Worm (Caenorhabditis elegans) whole organism, L2 larva: ENCODE measurements around the gene faah-2.

Source experiments
- C34F6.9 ChIP-seq: fragments of 150-350 bp; optimal IDR thresholded peaks from 2 replicates; lab custom pipeline; 2014; ENCODE audit warnings: missing biosample characterization, missing genetic modification characterization
- ZK546.5 ChIP-seq: sonication (generic microtip); optimal IDR thresholded peaks from 2 replicates; lab custom pipeline; 2017; ENCODE audit warnings: missing biosample characterization, missing genetic modification characterization
- alr-1 ChIP-seq: fragments of 150-350 bp; optimal IDR thresholded peaks from 2 replicates; lab custom pipeline; 2014; ENCODE audit warnings: missing biosample characterization, missing genetic modification characterization
- aly-2 ChIP-seq: fragments of 150-350 bp; optimal IDR thresholded peaks from 2 replicates; lab custom pipeline; 2014; ENCODE audit warnings: missing biosample characterization, missing genetic modification characterization
- blmp-1 ChIP-seq: sonication (generic microtip); optimal IDR thresholded peaks from 2 replicates; lab custom pipeline; 2017; ENCODE audit warnings: missing genetic modification characterization, mild to moderate bottlenecking, missing compliant biosample characterization, antibody characterized with exemption, moderate library complexity; ENCODE audit not compliant: insufficient read depth
- ceh-16 ChIP-seq: fragments of 150-350 bp; optimal IDR thresholded peaks from 2 replicates; lab custom pipeline; 2014; ENCODE audit warnings: missing biosample characterization, missing genetic modification characterization
- crh-2 ChIP-seq: sonication (generic microtip); optimal IDR thresholded peaks from 2 replicates; lab custom pipeline; 2017; ENCODE audit warnings: missing biosample characterization, missing genetic modification characterization
- dmd-4 ChIP-seq: sonication (generic microtip); optimal IDR thresholded peaks from 2 replicates; lab custom pipeline; 2017; ENCODE audit warnings: missing biosample characterization, missing genetic modification characterization
- egl-27 ChIP-seq: sonication (generic microtip); optimal IDR thresholded peaks from 3 replicates; lab custom pipeline; 2017; ENCODE audit warnings: missing biosample characterization, missing genetic modification reagents, missing genetic modification characterization
- elt-3 ChIP-seq: sonication (generic microtip); optimal IDR thresholded peaks from 2 replicates; lab custom pipeline; 2017; ENCODE audit warnings: missing biosample characterization, missing genetic modification characterization
- fos-1 ChIP-seq: fragments of 150-350 bp; optimal IDR thresholded peaks from 2 replicates; lab custom pipeline; 2014; ENCODE audit warnings: missing biosample characterization, missing genetic modification characterization
- lin-11 ChIP-seq: fragments of 150-350 bp; sonication (generic microtip); optimal IDR thresholded peaks from 2 replicates; lab custom pipeline; 2014; ENCODE audit warnings: missing biosample characterization, missing genetic modification characterization, inconsistent platforms, mixed read lengths
- mab-5 ChIP-seq: fragments of 150-350 bp; optimal IDR thresholded peaks from 2 replicates; lab custom pipeline; 2014; ENCODE audit warnings: missing biosample characterization, missing genetic modification characterization
- nhr-10 ChIP-seq: sonication (generic microtip); optimal IDR thresholded peaks from 2 replicates; lab custom pipeline; 2017; ENCODE audit warnings: missing biosample characterization, missing genetic modification characterization
- nhr-11 ChIP-seq: fragments of 150-350 bp; optimal IDR thresholded peaks from 2 replicates; lab custom pipeline; 2014; ENCODE audit warnings: missing biosample characterization, missing genetic modification characterization
- nhr-12 ChIP-seq: fragments of 150-350 bp; optimal IDR thresholded peaks from 2 replicates; lab custom pipeline; 2014; ENCODE audit warnings: missing biosample characterization, missing genetic modification characterization
- nhr-21 ChIP-seq: fragments of 150-350 bp; optimal IDR thresholded peaks from 2 replicates; lab custom pipeline; 2014; ENCODE audit warnings: missing biosample characterization, missing genetic modification characterization
- nhr-23 ChIP-seq: fragments of 150-350 bp; optimal IDR thresholded peaks from 2 replicates; lab custom pipeline; 2014; ENCODE audit warnings: missing biosample characterization, missing genetic modification reagents, missing genetic modification characterization
- nhr-237 ChIP-seq: fragments of 150-350 bp; optimal IDR thresholded peaks from 2 replicates; lab custom pipeline; 2014; ENCODE audit warnings: missing biosample characterization, missing genetic modification characterization
- nhr-25 ChIP-seq: fragments of 150-350 bp; sonication (generic microtip); optimal IDR thresholded peaks from 3 replicates; lab custom pipeline; 2014; ENCODE audit warnings: missing biosample characterization, missing genetic modification characterization
- nhr-6 ChIP-seq: fragments of 150-350 bp; optimal IDR thresholded peaks from 2 replicates; lab custom pipeline; 2014; ENCODE audit warnings: missing biosample characterization, missing genetic modification characterization
- peb-1 ChIP-seq: fragments of 150-350 bp; optimal IDR thresholded peaks from 2 replicates; lab custom pipeline; 2014; ENCODE audit warnings: missing biosample characterization, missing genetic modification characterization
- sem-4 ChIP-seq: fragments of 150-350 bp; optimal IDR thresholded peaks from 2 replicates; lab custom pipeline; 2014; ENCODE audit warnings: missing biosample characterization, missing genetic modification reagents, missing genetic modification characterization
- skn-1 ChIP-seq: sonication (generic microtip); optimal IDR thresholded peaks from 2 replicates; lab custom pipeline; 2017; ENCODE audit warnings: missing biosample characterization, missing genetic modification characterization
- sma-3 ChIP-seq: sonication (generic microtip); optimal IDR thresholded peaks from 2 replicates; lab custom pipeline; 2016; ENCODE audit warnings: missing genetic modification reagents, missing genetic modification characterization, missing compliant biosample characterization
- sma-9 ChIP-seq, 2 experiments: fragments of 150-350 bp in 1 of 2; sonication (generic microtip) in 1 of 2; optimal IDR thresholded peaks; 2 replicates each; lab custom pipeline; 2014 to 2016; ENCODE audit warnings: missing genetic modification characterization in 2 of 2, mild to moderate bottlenecking in 1 of 2, missing biosample characterization in 1 of 2, missing compliant biosample characterization in 1 of 2, missing genetic modification reagents in 1 of 2, moderate library complexity in 1 of 2
- snpc-4 ChIP-seq: fragments of 150-350 bp; optimal IDR thresholded peaks from 2 replicates; lab custom pipeline; 2014; ENCODE audit warnings: missing biosample characterization, missing genetic modification characterization
- unc-39 ChIP-seq: fragments of 150-350 bp; optimal IDR thresholded peaks from 2 replicates; lab custom pipeline; 2014; ENCODE audit warnings: missing biosample characterization, missing genetic modification characterization
- unc-55 ChIP-seq: fragments of 150-350 bp; sonication (generic microtip); optimal IDR thresholded peaks from 3 replicates; lab custom pipeline; 2014; ENCODE audit warnings: missing biosample characterization, missing genetic modification reagents, missing genetic modification characterization
- unc-62 ChIP-seq: fragments of 150-350 bp; optimal IDR thresholded peaks from 2 replicates; lab custom pipeline; 2014; ENCODE audit warnings: missing biosample characterization, missing genetic modification reagents, missing genetic modification characterization
- zag-1 ChIP-seq: fragments of 150-350 bp; optimal IDR thresholded peaks from 2 replicates; lab custom pipeline; 2014; ENCODE audit warnings: missing biosample characterization, missing genetic modification characterization
- ztf-1 ChIP-seq: fragments of 200-800 bp; sonication (Bioruptor generic); conservative IDR thresholded peaks from 2 replicates; pipeline ENCODE4 v1.3.6; 2022; ENCODE audit warnings: missing genetic modification characterization, missing compliant biosample characterization
- ztf-11 ChIP-seq: sonication (generic microtip); optimal IDR thresholded peaks from 2 replicates; lab custom pipeline; 2017; ENCODE audit warnings: missing biosample characterization, missing genetic modification characterization
- ztf-4 ChIP-seq: fragments of 150-350 bp; optimal IDR thresholded peaks from 2 replicates; lab custom pipeline; 2014; ENCODE audit warnings: missing biosample characterization, missing genetic modification characterization

faah-2 gene

ce11 chrIV:8171376-8171775 lies 19.1 kb downstream of the faah-2 start:
- TF ChIP-seq nhr-6 (tag; lab: Kevin White, UChicago) = no peak
- no peak for TF ChIP-seq C34F6.9
- no peak for TF ChIP-seq lin-11 (tag; lab: Kevin White, UChicago)
- TF ChIP-seq elt-3 (tag; lab: Kevin White, UChicago) = no peak
- TF ChIP-seq nhr-25 (tag; lab: Kevin White, UChicago) = peak; percentile 43
- no peak for TF ChIP-seq nhr-11 (tag; lab: Kevin White, UChicago)
- no peak for TF ChIP-seq ztf-1 (GFP tag; lab: Robert Waterston, UW)

DNA sequence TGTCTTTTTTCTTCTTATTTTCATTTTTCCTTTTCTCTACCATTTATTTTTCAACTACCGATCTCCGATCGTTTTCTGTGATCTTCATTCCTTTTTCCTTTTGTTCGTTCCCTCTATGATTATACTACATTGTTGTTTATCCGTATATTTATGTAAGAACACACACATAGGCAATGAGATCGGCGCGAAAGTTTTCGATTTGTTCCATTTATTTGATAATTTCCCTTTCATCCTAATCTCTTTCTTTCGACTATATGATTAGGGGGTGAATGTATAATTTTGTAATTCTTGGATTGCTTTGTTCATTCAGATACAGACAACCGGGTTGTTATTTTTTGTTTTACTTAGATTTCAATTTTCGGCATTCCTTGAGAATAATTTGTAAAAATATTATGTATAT lies 21.4 kb downstream of the faah-2 start:
- TF ChIP-seq sma-3 (GFP tag; lab: Kevin White, UChicago) = no peak
- no peak for TF ChIP-seq snpc-4 (tag; lab: Kevin White, UChicago)
- no peak for TF ChIP-seq nhr-25 (tag; lab: Kevin White, UChicago)
- TF ChIP-seq unc-55 (GFP tag; lab: Kevin White, UChicago) = no peak
- TF ChIP-seq unc-62 = no peak
- TF ChIP-seq peb-1 = no peak
- TF ChIP-seq egl-27 = no peak
- TF ChIP-seq ZK546.5 (tag; lab: Kevin White, UChicago) = no peak
- no peak for TF ChIP-seq nhr-11 (tag; lab: Kevin White, UChicago)
- no peak for TF ChIP-seq dmd-4 (tag; lab: Kevin White, UChicago)

DNA sequence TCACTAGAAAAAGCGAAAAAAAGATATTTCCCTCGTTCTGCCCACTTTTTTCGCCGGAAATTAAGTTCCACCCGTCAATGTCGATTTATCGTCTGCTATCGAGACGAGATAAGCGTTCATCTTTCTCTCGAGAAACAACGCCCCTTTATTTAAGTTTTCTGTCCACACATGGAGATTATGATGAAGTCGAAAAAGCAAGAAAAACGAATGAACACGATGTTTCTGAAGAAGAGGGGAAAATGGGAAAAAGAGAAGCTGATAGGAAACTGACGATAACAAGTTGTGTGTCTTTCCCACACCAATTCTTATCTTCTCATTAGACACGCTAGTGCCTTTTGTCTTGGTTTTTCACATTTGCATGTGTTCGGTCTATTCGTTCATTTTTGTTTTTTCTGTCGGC lies 22.5 kb downstream of the faah-2 start:
- no peak for TF ChIP-seq aly-2 (tag; lab: Kevin White, UChicago)
- TF ChIP-seq ZK546.5 (tag; lab: Kevin White, UChicago) = no peak
- no peak for TF ChIP-seq crh-2 (tag; lab: Kevin White, UChicago)
- TF ChIP-seq skn-1 (tag; lab: Kevin White, UChicago) = no peak
- TF ChIP-seq nhr-25 (tag; lab: Kevin White, UChicago) = peak; percentile 6
- peak; percentile 76 for TF ChIP-seq fos-1
- no peak for TF ChIP-seq zag-1 (tag; lab: Kevin White, UChicago)
- no peak for TF ChIP-seq nhr-237
- peak; percentile 23 for TF ChIP-seq blmp-1 (tag; lab: Kevin White, UChicago)
- no peak for TF ChIP-seq ztf-4 (tag; lab: Kevin White, UChicago)
- TF ChIP-seq nhr-21 (tag; lab: Kevin White, UChicago) = no peak
- no peak for TF ChIP-seq egl-27

DNA sequence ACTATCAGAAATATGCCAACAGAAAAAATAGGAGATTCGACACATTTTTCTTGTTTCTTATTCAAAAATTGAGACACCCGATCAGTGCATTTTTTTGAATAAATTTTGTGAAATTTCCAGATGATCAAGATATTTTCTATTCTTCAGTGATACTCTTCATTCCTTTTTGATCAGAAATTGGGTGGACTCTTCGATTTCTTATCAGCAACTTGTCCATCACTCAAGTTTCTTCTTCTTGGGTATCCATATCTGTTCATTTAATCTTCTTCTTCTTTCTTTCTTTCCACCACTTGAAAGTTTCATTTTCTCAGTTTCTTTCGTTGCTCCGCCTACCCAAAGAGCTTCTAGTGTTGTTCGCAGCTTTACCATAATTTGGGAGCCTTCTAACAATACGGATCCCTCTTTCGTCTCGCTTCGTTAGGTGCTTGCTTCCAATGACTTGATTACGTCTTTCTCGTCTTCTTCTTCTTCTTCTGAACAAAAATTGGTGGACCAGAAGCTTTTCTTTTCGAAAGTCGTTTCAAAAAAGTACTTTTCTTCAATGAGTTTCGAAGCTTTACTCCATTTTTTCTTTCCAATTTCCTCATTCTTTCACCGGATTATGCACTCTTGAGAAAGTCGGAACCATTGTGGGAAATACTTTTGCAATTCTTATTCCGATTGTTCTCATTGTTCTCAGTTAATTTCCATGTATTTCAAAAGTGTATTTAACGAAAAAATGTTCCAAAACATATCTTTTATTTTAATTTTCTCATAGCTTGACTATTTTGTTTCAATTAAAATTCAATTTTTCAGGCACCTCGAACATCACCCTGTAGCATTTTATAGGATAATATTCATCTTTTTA lies 23.7 kb downstream of the faah-2 start, which contains the start of gene pct-1:
Gene pct-1 (plus strand): TSS at position 797 of the 847 bp plus-strand sequence.
- TF ChIP-seq alr-1 (no peak), lin-11 (tag; lab: Kevin White, UChicago) (no peak)

DNA sequence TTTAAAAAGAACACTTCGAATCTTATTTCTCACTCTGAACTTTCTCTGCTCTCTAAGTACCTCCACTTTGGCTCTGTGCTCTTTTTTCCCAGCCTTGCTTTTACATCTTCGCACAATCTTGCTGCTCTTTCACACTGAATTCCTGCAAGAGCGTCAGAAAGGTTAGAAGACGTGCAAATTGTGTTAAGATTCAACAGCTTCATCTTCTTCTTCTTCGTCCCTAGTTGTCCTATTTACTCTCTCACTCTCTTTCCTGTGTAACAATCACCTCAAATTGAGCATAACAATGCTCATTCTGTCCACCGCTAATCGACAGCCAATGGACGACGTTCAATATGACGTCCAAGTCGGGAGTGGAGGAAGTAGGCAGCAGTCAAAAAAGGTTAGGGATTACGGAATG lies 29.2 kb downstream of the faah-2 start:
- TF ChIP-seq ztf-11 (no peak), C34F6.9 (no peak), sem-4 (tag; lab: Kevin White, UChicago) (no peak), ceh-16 (tag; lab: Kevin White, UChicago) (no peak), alr-1 (no peak), snpc-4 (tag; lab: Kevin White, UChicago) (no peak), ztf-1 (GFP tag; lab: Robert Waterston, UW) (no peak), skn-1 (tag; lab: Kevin White, UChicago) (no peak)

- TF ChIP-seq nhr-23 (tag; lab: Kevin White, UChicago) (no peak), nhr-10 (no peak), unc-39 (tag; lab: Kevin White, UChicago) (no peak), zag-1 (tag; lab: Kevin White, UChicago) (no peak), mab-5 (no peak), nhr-12 (tag; lab: Kevin White, UChicago) (no peak), sma-9 (GFP tag; optimal IDR thresholded peaks at IDR 0.05; lab: Kevin White, UChicago) (no peak), sma-9 (tag; optimal IDR thresholded peaks at IDR 0.05; lab: Kevin White, UChicago) (no peak), sma-3 (GFP tag; lab: Kevin White, UChicago) (no peak), egl-27 (no peak)
Measured at ce11 chrIV:8182566-8182965, 30.3 kb downstream of the faah-2 start.
